Fruit fly (Drosophila melanogaster): ENCODE measurements around the gene CG2772.

Gene CG2772

DNA sequence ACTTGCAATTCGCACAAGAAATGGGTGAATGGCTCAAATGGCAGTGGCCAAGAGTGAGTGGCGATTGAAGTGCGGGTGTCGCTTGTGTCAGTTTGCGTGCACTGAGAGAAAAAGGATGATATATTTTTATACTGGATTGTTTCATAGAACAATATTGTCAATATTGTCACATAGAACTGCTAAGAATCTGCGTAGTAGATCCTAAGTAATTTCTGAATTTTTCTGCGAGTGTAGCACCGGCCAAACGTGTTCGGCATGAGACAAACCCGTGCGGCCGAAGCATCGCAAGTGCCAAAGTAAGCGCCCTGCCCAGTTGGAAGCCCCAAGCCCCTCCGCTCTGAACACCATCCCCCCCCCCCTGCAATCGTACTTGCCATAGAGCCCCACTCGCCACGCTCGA lies 5.5 kb upstream of the CG2772 start:
- TF ChIP-seq CTCF (optimal IDR thresholded peaks at IDR 0.05) (no peak), CG8478 (optimal IDR thresholded peaks at IDR 0.05) (no peak)

- TF ChIP-seq CG8478 (optimal IDR thresholded peaks at IDR 0.05) (no peak), CTCF (optimal IDR thresholded peaks at IDR 0.05) (no peak)
Measured at dm6 chr2L:3441158-3441557, 4.6 kb upstream of the CG2772 start.

DNA sequence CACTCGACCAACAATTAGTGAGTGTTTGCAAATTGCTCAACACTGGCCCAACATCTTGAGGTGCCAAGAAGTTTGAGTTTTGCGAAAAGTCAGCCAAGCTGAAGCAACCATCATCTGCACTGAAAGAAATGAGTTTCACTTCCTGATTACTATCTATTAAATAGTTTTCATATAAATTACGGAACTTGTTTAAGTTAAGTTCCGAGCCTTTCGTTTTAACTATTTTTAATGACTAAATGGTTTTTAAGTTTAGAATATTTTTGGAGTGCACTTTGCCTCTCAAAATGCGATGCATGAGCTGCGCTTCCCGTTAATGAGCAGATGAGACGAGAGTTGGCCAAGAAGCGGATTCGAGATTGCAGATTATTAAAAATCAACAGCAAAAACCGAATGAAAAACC lies 4.1 kb upstream of the CG2772 start:
- TF ChIP-seq CTCF (optimal IDR thresholded peaks at IDR 0.05) = no peak
- no peak for TF ChIP-seq CG8478 (optimal IDR thresholded peaks at IDR 0.05)

- TF ChIP-seq CG8478 (optimal IDR thresholded peaks at IDR 0.05) (no peak), CTCF (optimal IDR thresholded peaks at IDR 0.05) (no peak)
Measured at dm6 chr2L:3444789-3445188, 1.0 kb upstream of the CG2772 start.

DNA sequence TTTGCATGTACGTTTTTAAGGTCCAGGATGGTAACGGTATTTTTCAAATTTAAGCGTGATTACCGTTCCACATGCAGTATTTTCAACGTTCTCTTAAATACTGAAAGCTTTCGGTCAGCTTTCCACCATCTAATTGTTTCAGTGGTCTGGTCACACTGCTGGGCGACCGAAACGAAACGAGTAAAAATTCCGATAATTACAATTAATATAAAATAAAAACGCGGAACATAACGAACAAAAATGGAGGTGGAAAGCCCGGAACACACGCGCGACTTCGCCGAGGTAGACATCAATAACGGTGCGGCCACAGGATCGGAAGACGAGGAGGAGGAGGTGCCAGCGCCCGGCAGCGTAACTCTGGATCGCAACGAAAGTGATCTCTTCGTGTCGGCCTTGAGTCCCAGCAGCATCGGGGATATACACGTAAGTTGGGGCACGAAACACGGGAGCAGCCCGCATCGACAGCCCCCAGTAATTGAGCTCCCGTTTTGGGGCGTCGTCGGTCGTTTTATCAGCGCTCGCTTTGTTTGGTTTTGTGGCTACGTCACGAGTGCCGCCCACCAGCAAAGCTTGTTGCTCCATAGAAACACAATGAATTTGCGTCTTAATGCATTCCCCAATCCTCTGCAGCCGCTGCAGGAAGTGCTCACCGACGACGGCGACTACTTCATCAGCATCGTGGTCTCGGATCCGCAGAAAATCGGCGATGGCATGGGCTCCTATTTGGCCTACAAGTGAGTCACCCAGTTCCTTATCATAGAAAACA lies 3.9 kb downstream of the CG2772 start, which contains the start of gene Snx1:
Gene Snx1, plus strand, starts transcription at position 129 of the 766 bp plus-strand sequence.
- no peak for TF ChIP-seq CG8478 (optimal IDR thresholded peaks at IDR 0.05)
- no peak for TF ChIP-seq CTCF (optimal IDR thresholded peaks at IDR 0.05)

DNA sequence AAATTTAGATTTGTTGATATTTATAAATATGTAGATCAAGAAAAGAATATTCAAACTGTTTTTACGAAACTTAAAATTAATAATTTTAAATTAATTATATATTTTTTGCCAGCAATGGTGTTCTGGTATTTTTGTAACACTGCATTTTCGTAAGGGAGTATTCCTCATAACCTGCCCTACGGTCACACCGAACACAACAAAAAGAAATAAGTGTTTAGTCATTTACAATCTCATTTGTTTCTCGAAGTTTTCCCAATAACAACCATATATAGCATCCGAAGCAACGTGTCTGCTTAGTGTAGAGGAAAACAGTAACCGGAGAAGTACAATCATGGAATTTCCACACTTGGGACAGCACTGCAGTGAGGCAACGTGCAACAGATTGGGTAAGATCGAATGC lies 6.5 kb downstream of the CG2772 start, which contains the start of gene CG12795:
Gene CG12795, plus strand, starts transcription at position 181 of the 400 bp plus-strand sequence.
- TF ChIP-seq CG8478 (optimal IDR thresholded peaks at IDR 0.05) (no peak), CTCF (optimal IDR thresholded peaks at IDR 0.05) (no peak)

DNA sequence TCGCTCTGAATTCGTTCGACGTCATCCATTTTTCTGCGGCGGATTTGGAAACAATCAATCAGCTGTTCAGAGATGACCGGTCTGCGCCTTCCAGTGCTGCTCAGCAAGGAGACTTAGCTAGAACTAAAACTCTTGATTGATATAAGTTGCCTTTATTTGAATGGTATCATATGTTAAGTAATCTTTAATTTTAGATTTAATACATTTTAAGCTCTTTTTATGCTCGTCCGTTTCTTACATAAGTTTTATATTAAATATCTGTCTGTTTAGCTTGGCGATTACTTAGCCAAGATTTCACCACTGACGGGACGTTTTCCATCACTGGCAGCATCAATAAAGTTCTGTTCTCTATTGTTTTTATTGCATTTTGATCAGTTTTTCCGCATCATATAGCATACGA lies 11.2 kb downstream of the CG2772 start, which contains the start of the genes Cog3 and Sec5:
Gene Cog3, minus strand, starts transcription at position 58 of the 400 bp plus-strand sequence.
Gene Sec5, plus strand, starts transcription at position 296 of the 400 bp plus-strand sequence.
- TF ChIP-seq CTCF (optimal IDR thresholded peaks at IDR 0.05) = no peak
- TF ChIP-seq CG8478 (optimal IDR thresholded peaks at IDR 0.05) = no peak

- no peak for TF ChIP-seq CTCF (optimal IDR thresholded peaks at IDR 0.05)
Measured at dm6 chr2L:3461760-3462159, 16.0 kb downstream of the CG2772 start, which contains the start of gene CG3246. CG3246 (minus strand) TSS chr2L:3461952.

- no peak for TF ChIP-seq CG8478 (optimal IDR thresholded peaks at IDR 0.05)
Measured at dm6 chr2L:3465426-3465825, 19.6 kb downstream of the CG2772 start.

DNA sequence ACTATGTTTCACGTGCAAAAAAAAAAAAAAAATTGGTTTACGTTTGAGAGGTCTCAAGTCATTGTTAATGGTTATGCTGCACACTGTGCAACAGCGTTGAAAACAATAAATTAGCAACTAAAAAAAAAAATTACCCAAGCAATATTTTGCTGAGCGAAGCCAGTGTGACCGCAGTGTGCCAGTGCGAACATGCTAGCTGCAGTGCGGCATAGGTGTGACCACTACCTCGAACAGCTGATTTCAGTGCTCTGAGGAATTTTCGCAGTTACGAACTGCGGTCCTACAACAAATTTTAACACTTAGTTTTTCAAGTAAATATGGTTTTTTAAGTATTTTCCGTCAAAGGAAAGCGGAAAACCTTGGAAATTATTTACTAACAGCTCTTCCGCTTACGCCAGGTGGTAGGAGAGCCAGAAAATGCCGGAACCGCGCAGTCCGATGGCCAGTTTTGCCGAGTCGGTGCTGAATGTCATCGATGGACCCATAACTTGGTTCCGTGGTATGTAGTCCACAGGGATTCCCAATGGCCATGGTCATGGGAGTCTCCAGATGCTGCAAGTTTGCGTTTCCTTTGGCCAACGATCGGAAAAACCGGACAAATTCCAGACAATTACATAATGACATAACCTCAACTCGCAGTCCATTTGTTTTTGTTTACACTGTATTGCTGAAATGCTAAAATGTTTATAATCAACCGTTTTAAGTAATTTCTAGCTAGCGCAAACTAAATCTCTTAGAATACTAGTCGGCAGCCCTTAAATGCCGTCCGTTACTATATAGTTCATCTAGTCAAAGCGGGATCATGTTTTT lies 20.3 kb downstream of the CG2772 start, which contains the start of the genes msl-2 and ND-PDSW:
Gene msl-2, minus strand, starts transcription at position 195 of the 810 bp plus-strand sequence.
Gene ND-PDSW, plus strand, starts transcription at position 240 of the 810 bp plus-strand sequence.
- no peak for TF ChIP-seq CG8478 (optimal IDR thresholded peaks at IDR 0.05)
- peak in 1 of 2 experiments; percentile 27 for TF ChIP-seq CTCF (optimal IDR thresholded peaks at IDR 0.05)

dm6 chr2L:3466846-3467245 lies 21.1 kb downstream of the CG2772 start:
- TF ChIP-seq CTCF (optimal IDR thresholded peaks at IDR 0.05) = no peak
- TF ChIP-seq CG8478 (optimal IDR thresholded peaks at IDR 0.05) = no peak

DNA sequence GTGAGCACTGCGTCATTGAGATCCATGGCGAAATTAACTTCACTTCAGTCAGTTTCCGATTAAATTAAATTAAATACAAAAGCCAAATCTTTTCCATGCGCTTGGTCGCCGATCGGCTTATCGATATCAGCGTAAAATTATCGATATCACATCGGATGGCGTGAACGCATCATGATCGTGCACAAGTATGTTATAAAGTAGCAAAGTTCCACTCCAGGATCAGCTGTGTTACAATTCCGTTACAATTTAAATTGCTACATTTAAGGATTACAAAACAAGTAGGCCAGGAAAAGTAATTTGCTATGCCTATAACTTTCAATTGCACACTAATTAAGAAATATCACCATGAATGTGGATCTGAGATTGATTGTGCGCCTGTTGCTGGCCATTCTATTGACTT lies 24.1 kb downstream of the CG2772 start, which contains the start of the genes Pif1 and CG31776:
Gene Pif1, minus strand, starts transcription at position 136 of the 400 bp plus-strand sequence.
Gene CG31776, plus strand, starts transcription at position 314 of the 400 bp plus-strand sequence.
- TF ChIP-seq CG8478 (optimal IDR thresholded peaks at IDR 0.05) (no peak), CTCF (optimal IDR thresholded peaks at IDR 0.05) (peak; percentile 60 to 66)

dm6 chr2L:3472242-3472641 lies 26.4 kb downstream of the CG2772 start, which contains the start of gene Pgant4:
Pgant4 (plus strand) TSS chr2L:3472603.
- TF ChIP-seq CG8478 (optimal IDR thresholded peaks at IDR 0.05) (no peak), CTCF (optimal IDR thresholded peaks at IDR 0.05) (peak; percentile 89 to 95)

DNA sequence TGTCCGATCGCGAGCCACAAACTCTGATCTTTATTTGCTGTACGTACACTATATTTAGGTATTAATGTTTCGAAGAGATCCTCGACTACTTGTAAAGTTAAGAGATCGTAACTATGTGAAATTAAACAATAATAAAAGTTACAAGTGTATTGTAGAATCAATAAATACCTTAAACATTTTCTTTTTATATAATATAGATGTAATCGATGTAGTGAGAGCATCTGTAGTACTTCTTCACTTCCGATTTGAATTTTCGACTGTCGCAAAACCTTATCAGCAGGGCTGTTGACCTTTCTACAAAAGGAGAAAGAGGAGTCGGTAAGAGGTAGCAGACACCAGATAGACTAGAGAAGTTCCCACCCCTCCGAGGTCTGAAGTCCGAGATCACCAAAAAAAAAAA lies 29.4 kb downstream of the CG2772 start:
- no peak for TF ChIP-seq CG8478 (optimal IDR thresholded peaks at IDR 0.05)

DNA sequence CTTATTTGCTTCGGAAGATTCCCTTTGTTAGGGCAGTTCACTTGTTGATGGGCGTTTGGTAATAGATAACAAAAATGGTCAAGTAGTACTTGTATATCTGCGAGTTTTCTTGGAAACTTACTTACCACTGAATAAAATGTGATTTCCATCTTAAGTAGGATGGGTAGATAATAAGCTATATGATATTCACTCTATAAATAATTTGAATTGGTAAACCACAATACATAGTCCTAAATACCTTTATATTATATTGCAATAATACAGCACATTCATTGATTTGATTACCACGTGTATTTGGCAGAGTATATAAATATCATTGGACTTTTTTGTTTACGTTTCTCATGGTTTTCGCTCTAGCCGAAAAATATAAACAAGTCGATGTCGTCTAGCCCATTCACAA lies 30.2 kb downstream of the CG2772 start:
- TF ChIP-seq CG8478 (optimal IDR thresholded peaks at IDR 0.05) = no peak
- TF ChIP-seq CTCF (optimal IDR thresholded peaks at IDR 0.05) = no peak

Measured in S2 (cell line).